Fruit fly (Drosophila melanogaster) whole organism, embryonic: ENCODE data around the gene CG13248.

Experiments
- Asciz ChIP-seq: fragments of 200-800 bp; sonication (Bioruptor generic); optimal IDR thresholded peaks from 2 replicates; lab custom pipeline; 2017; ENCODE audit warnings: missing biosample characterization, mild to moderate bottlenecking, missing genetic modification characterization, missing genetic modification reagents
- B-H2 ChIP-seq: fragments of 200-800 bp; sonication (Bioruptor generic); optimal IDR thresholded peaks from 2 replicates; lab custom pipeline; 2018; ENCODE audit warnings: missing biosample characterization, mild to moderate bottlenecking, missing genetic modification characterization
- CG10267 ChIP-seq: fragments of 200-800 bp; sonication (Bioruptor generic); optimal IDR thresholded peaks from 2 replicates; lab custom pipeline; 2018; ENCODE audit warnings: missing biosample characterization, mild to moderate bottlenecking, missing genetic modification characterization, moderate library complexity
- CG11560 ChIP-seq: fragments of 200-800 bp; sonication (Bioruptor generic); IDR thresholded peaks from 3 replicates; pipeline ENCODE4 v1.3.6; 2022; ENCODE audit warnings: missing biosample characterization, missing genetic modification characterization
- CG12744 ChIP-seq: fragments of 200-800 bp; sonication (Bioruptor generic); optimal IDR thresholded peaks from 2 replicates; lab custom pipeline; 2016; ENCODE audit warnings: missing biosample characterization, missing genetic modification characterization
- CG13894 ChIP-seq: fragments of 200-800 bp; sonication (Bioruptor generic); optimal IDR thresholded peaks from 3 replicates; lab custom pipeline; 2018; ENCODE audit warnings: missing biosample characterization, mild to moderate bottlenecking, missing genetic modification characterization, moderate library complexity
- CG15011 ChIP-seq: fragments of 200-800 bp; sonication (Bioruptor generic); optimal IDR thresholded peaks from 3 replicates; lab custom pipeline; 2018; ENCODE audit warnings: missing biosample characterization, mild to moderate bottlenecking, missing genetic modification characterization
- CG17361 ChIP-seq: fragments of 200-800 bp; sonication (Bioruptor generic); IDR thresholded peaks from 3 replicates; pipeline ENCODE4 v1.3.6; 2022; ENCODE audit warnings: missing biosample characterization, missing genetic modification characterization
- CG2889 ChIP-seq: fragments of 200-800 bp; sonication (Bioruptor generic); IDR thresholded peaks from 3 replicates; pipeline ENCODE4 v1.3.6; 2022; ENCODE audit warnings: missing biosample characterization, missing genetic modification characterization
- CG30403 ChIP-seq: fragments of 200-800 bp; sonication (Bioruptor generic); optimal IDR thresholded peaks from 3 replicates; lab custom pipeline; 2016; ENCODE audit warnings: missing biosample characterization, missing genetic modification characterization
- CG30431 ChIP-seq: fragments of 200-800 bp; sonication (Bioruptor generic); optimal IDR thresholded peaks from 2 replicates; lab custom pipeline; 2017; ENCODE audit warnings: missing biosample characterization, missing genetic modification characterization
- CG3407 ChIP-seq: fragments of 200-800 bp; sonication (Bioruptor generic); optimal IDR thresholded peaks from 2 replicates; lab custom pipeline; 2018; ENCODE audit warnings: missing biosample characterization, mild to moderate bottlenecking, missing genetic modification characterization
- CG3726 ChIP-seq: fragments of 200-800 bp; sonication (Bioruptor generic); IDR thresholded peaks from 3 replicates; pipeline ENCODE4, ENCODE4 v1.3.6; 2022; ENCODE audit warnings: missing biosample characterization, missing genetic modification characterization
- CG4404 ChIP-seq: fragments of 200-800 bp; sonication (Bioruptor generic); IDR thresholded peaks from 2 replicates; pipeline ENCODE4 v1.3.6; 2022; ENCODE audit warnings: missing biosample characterization, missing genetic modification characterization
- CG5245 ChIP-seq: fragments of 200-800 bp; sonication (Bioruptor generic); optimal IDR thresholded peaks from 3 replicates; lab custom pipeline; 2016; ENCODE audit warnings: missing biosample characterization, missing genetic modification characterization
- CG7839 ChIP-seq: fragments of 200-800 bp; sonication (Bioruptor generic); optimal IDR thresholded peaks from 3 replicates; lab custom pipeline; 2018; ENCODE audit warnings: missing biosample characterization, mild to moderate bottlenecking, missing genetic modification characterization, moderate library complexity
- CkIIα-i1 ChIP-seq: fragments of 200-800 bp; sonication (Bioruptor generic); IDR thresholded peaks from 2 replicates; pipeline ENCODE4 v1.3.6; 2022; ENCODE audit warnings: missing biosample characterization, missing genetic modification characterization
- D ChIP-seq, 2 experiments: fragments of 200-800 bp in 1 of 2; fragments of >200 bp in 1 of 2; sonication (Bioruptor generic) in 1 of 2; optimal IDR thresholded peaks; 2 replicates in 1 of 2; 3 replicates in 1 of 2; lab custom pipeline; 2017; ENCODE audit warnings: mild to moderate bottlenecking in 1 of 2, missing biosample characterization in 1 of 2, missing genetic modification characterization in 1 of 2, missing genetic modification reagents in 1 of 2
- Dll ChIP-seq: fragments of 200-800 bp; sonication (Bioruptor generic); IDR thresholded peaks from 4 replicates; pipeline ENCODE4 v1.3.6; 2022; ENCODE audit warnings: missing biosample characterization, missing genetic modification characterization; ENCODE audit not compliant: partially characterized antibody
- Dref ChIP-seq: fragments of 200-800 bp; sonication (Bioruptor generic); IDR thresholded peaks from 2 replicates; pipeline ENCODE4 v1.3.6; 2022; ENCODE audit warnings: missing biosample characterization, missing genetic modification characterization
- GATAe ChIP-seq: fragments of 200-800 bp; sonication (Bioruptor generic); conservative IDR thresholded peaks from 2 replicates; pipeline ENCODE4 v1.3.6; 2022; ENCODE audit warnings: missing biosample characterization, missing genetic modification characterization
- Hmx ChIP-seq: fragments of 200-800 bp; sonication (Bioruptor generic); optimal IDR thresholded peaks from 2 replicates; lab custom pipeline; 2016; ENCODE audit warnings: missing biosample characterization, missing genetic modification characterization
- Hr78 ChIP-seq, 2 experiments: fragments of 200-800 bp in 1 of 2; fragments of >200 bp in 1 of 2; sonication (Bioruptor generic) in 1 of 2; optimal IDR thresholded peaks; 2 replicates each; lab custom pipeline; 2017 to 2019; ENCODE audit warnings: missing biosample characterization in 2 of 2, missing genetic modification characterization in 2 of 2, mild to moderate bottlenecking in 1 of 2, moderate library complexity in 1 of 2
- Mes4 ChIP-seq: fragments of 200-800 bp; sonication (Bioruptor generic); optimal IDR thresholded peaks from 2 replicates; lab custom pipeline; 2016; ENCODE audit warnings: missing biosample characterization, missing genetic modification characterization
- NC2α ChIP-seq: fragments of 200-800 bp; sonication (Bioruptor generic); optimal IDR thresholded peaks from 2 replicates; lab custom pipeline; 2016; ENCODE audit warnings: missing biosample characterization, missing genetic modification characterization
- PHDP ChIP-seq: fragments of 200-800 bp; sonication (Bioruptor generic); optimal IDR thresholded peaks from 3 replicates; lab custom pipeline; 2018; ENCODE audit warnings: missing biosample characterization, mild to moderate bottlenecking, missing genetic modification characterization, moderate library complexity
- Scr ChIP-seq: fragments of 200-800 bp; sonication (Bioruptor generic); IDR thresholded peaks from 2 replicates; pipeline ENCODE4 v1.3.6; 2022; ENCODE audit warnings: missing biosample characterization, missing genetic modification characterization; ENCODE audit not compliant: partially characterized antibody
- Sin3A ChIP-seq: fragments of >200 bp; optimal IDR thresholded peaks from 2 replicates; lab custom pipeline; 2018
- ab ChIP-seq: fragments of 200-800 bp; sonication (Bioruptor generic); optimal IDR thresholded peaks from 2 replicates; lab custom pipeline; 2016; ENCODE audit warnings: missing biosample characterization, missing genetic modification characterization
- abd-A ChIP-seq: fragments of 200-800 bp; sonication (Bioruptor generic); optimal IDR thresholded peaks from 3 replicates; lab custom pipeline; 2019; ENCODE audit warnings: missing biosample characterization, mild to moderate bottlenecking, missing genetic modification characterization, moderate library complexity
- ac ChIP-seq: fragments of 200-800 bp; sonication (Bioruptor generic); optimal IDR thresholded peaks from 3 replicates; lab custom pipeline; 2017; ENCODE audit warnings: missing biosample characterization, mild to moderate bottlenecking, missing genetic modification characterization
- ara ChIP-seq: fragments of 200-800 bp; sonication (Bioruptor generic); IDR thresholded peaks from 2 replicates; pipeline ENCODE4 v1.3.6; 2022; ENCODE audit warnings: missing biosample characterization, missing genetic modification characterization
- eve ChIP-seq, 2 experiments: fragments of >200 bp; optimal IDR thresholded peaks; 2 replicates each; lab custom pipeline; 2017; ENCODE audit warnings: missing biosample characterization in 2 of 2, missing genetic modification characterization in 2 of 2
- ewg ChIP-seq: fragments of 200-800 bp; sonication (Bioruptor generic); optimal IDR thresholded peaks from 3 replicates; lab custom pipeline; 2017; ENCODE audit warnings: mild to moderate bottlenecking, missing biosample characterization, missing genetic modification reagents, missing genetic modification characterization
- gsb ChIP-seq: fragments of 200-800 bp; sonication (Bioruptor generic); IDR thresholded peaks from 2 replicates; pipeline ENCODE4 v1.3.6; 2022; ENCODE audit warnings: missing biosample characterization, missing genetic modification characterization
- gsb-n ChIP-seq: fragments of 200-800 bp; sonication (Bioruptor generic); optimal IDR thresholded peaks from 3 replicates; lab custom pipeline; 2018; ENCODE audit warnings: missing biosample characterization, mild to moderate bottlenecking, missing genetic modification characterization
- hbn ChIP-seq: fragments of 200-800 bp; sonication (Bioruptor generic); IDR thresholded peaks from 2 replicates; pipeline ENCODE4 v1.3.6; 2022; ENCODE audit warnings: missing biosample characterization, missing genetic modification characterization; ENCODE audit not compliant: partially characterized antibody
- hth ChIP-seq: fragments of >200 bp; optimal IDR thresholded peaks from 2 replicates; lab custom pipeline; 2017; ENCODE audit warnings: inconsistent platforms
- luna ChIP-seq: fragments of 200-800 bp; sonication (Bioruptor generic); optimal IDR thresholded peaks from 2 replicates; lab custom pipeline; 2016; ENCODE audit warnings: missing biosample characterization, missing genetic modification characterization
- mirr ChIP-seq: fragments of 200-800 bp; sonication (Bioruptor generic); optimal IDR thresholded peaks from 3 replicates; lab custom pipeline; 2018; ENCODE audit warnings: missing biosample characterization, mild to moderate bottlenecking, missing genetic modification characterization
- nmo ChIP-seq: fragments of 200-800 bp; sonication (Bioruptor generic); optimal IDR thresholded peaks from 2 replicates; lab custom pipeline; 2018; ENCODE audit warnings: missing biosample characterization, mild to moderate bottlenecking, missing genetic modification characterization, moderate library complexity
- rib ChIP-seq: fragments of 200-800 bp; sonication (Bioruptor generic); IDR thresholded peaks from 2 replicates; pipeline ENCODE4 v1.3.6; 2022; ENCODE audit warnings: missing biosample characterization, missing genetic modification characterization
- scrt ChIP-seq: fragments of 200-800 bp; sonication (Bioruptor generic); optimal IDR thresholded peaks from 2 replicates; lab custom pipeline; 2018; ENCODE audit warnings: missing biosample characterization, mild to moderate bottlenecking, missing genetic modification characterization, moderate library complexity
- sim ChIP-seq: fragments of 200-800 bp; sonication (Bioruptor generic); IDR thresholded peaks from 2 replicates; pipeline ENCODE4 v1.3.6; 2022; ENCODE audit warnings: missing biosample characterization, missing genetic modification characterization
- unpg ChIP-seq: fragments of 200-800 bp; sonication (Bioruptor generic); optimal IDR thresholded peaks from 3 replicates; lab custom pipeline; 2018; ENCODE audit warnings: missing biosample characterization, mild to moderate bottlenecking, missing genetic modification characterization, moderate library complexity
- vnd ChIP-seq: fragments of 200-800 bp; sonication (Bioruptor generic); IDR thresholded peaks from 3 replicates; pipeline ENCODE4 v1.3.6; 2022; ENCODE audit warnings: missing biosample characterization, missing genetic modification characterization; ENCODE audit not compliant: partially characterized antibody
- wek ChIP-seq: fragments of 200-800 bp; sonication (Bioruptor generic); optimal IDR thresholded peaks from 3 replicates; lab custom pipeline; 2018; ENCODE audit warnings: missing biosample characterization, mild to moderate bottlenecking, missing genetic modification characterization, moderate library complexity
- wor ChIP-seq: fragments of 200-800 bp; sonication (Bioruptor generic); IDR thresholded peaks from 2 replicates; pipeline ENCODE4 v1.3.6; 2022; ENCODE audit warnings: missing biosample characterization, missing genetic modification characterization
- zfh2 ChIP-seq: fragments of 200-800 bp; sonication (Bioruptor generic); optimal IDR thresholded peaks from 2 replicates; lab custom pipeline; 2016; ENCODE audit warnings: missing biosample characterization, missing genetic modification characterization

CG13248 gene

DNA sequence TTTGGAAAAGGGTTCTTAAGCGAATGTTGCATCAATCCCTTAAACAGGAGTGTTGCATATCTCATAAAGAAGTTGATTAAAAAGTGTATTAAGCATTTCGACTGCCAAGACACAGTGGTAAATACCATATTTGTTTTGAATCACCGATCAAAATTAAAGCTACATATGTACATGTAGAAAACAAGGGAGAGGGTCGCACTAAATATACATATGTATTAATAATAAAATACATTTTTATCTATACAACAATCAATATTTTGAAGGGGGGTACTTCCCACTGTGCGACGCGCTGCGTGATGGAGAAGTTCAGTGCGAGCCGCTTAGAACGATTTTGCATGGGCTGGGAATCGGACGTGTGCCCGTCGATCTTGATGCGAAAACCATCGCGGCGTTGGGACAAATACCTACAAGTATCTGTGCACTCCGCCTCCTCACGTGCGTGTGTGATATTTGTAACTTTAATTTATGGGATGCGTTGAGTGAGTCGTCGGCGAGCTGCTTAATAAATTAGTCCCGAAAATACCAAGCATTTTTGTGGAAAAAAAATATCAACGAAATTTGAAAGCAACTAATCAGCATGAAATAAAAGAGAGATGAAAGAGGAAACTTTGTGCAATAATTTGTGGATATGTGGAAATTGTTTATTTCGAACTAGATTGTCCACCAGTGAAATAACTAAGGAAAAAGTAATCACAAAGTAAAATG, 34.6 kb upstream of the CG13248 start (continued):
- TF ChIP-seq CG3407 (GFP tag; lab: Kevin White, UChicago) (peak; percentile 82), CG7839 (tag; lab: Kevin White, UChicago) (peak; percentile 90), Scr (GFP tag; lab: Robert Waterston, UW) (0 out of 2 replicates have a peak, but pooled peaks have one; percentile 9), CG10267 (tag; lab: Kevin White, UChicago) (peak; percentile 79), Dref (GFP tag; lab: Robert Waterston, UW) (0 out of 2 replicates have a peak, but pooled peaks have one; percentile 36), nmo (GFP tag; lab: Kevin White, UChicago) (peak; percentile 87), Dll (GFP tag; lab: Robert Waterston, UW) (no peak), Hr78 (GFP tag; optimal IDR thresholded peaks at IDR 0.05; lab: Kevin White, UChicago) (peak in 1 of 2 experiments; percentile 33), scrt (GFP tag; lab: Kevin White, UChicago) (peak; percentile 58), CG12744 (peak; percentile 7), ac (GFP tag; lab: Kevin White, UChicago) (no peak), rib (GFP tag; lab: Robert Waterston, UW) (peak; percentile 80; the same call in 1 of the 2 replicates), CG2889 (GFP tag; lab: Robert Waterston, UW) (peak; percentile 86), CG13894 (tag; lab: Kevin White, UChicago) (peak; percentile 30), wek (peak; percentile 49), sim (peak; percentile 86), CG17361 (GFP tag; lab: Robert Waterston, UW) (peak; percentile 92), CG4404 (GFP tag; lab: Robert Waterston, UW) (peak; percentile 82), Mes4 (GFP tag; lab: Kevin White, UChicago) (peak; percentile 15), ab (GFP tag; lab: Kevin White, UChicago) (no peak), ara (GFP tag; lab: Robert Waterston, UW) (peak; percentile 90), B-H2 (GFP tag; lab: Kevin White, UChicago) (no peak), vnd (GFP tag; lab: Robert Waterston, UW) (no peak), GATAe (GFP tag; lab: Robert Waterston, UW) (peak; percentile 63; the same call in 1 of the 2 replicates), Asciz (GFP tag; lab: Kevin White, UChicago) (peak; percentile 83), gsb-n (tag; lab: Kevin White, UChicago) (peak; percentile 74), CG15011 (GFP tag; lab: Kevin White, UChicago) (peak; percentile 72), D (optimal IDR thresholded peaks at IDR 0.05; lab: Kevin White, UChicago) (no peak), D (GFP tag; optimal IDR thresholded peaks at IDR 0.05; lab: Kevin White, UChicago) (peak; percentile 80), CG3726 (GFP tag; lab: Robert Waterston, UW) (peak; percentile 74; the same call in 1 of the 3 replicates), hbn (no peak), ewg (GFP tag; lab: Kevin White, UChicago) (peak; percentile 70), wor (GFP tag; lab: Robert Waterston, UW) (peak; percentile 81), Sin3A (lab: Kevin White, UChicago) (no peak), CG5245 (GFP tag; lab: Kevin White, UChicago) (peak; percentile 80), NC2α (no peak), CG30403 (peak; percentile 86), unpg (GFP tag; lab: Kevin White, UChicago) (peak; percentile 93), PHDP (peak; percentile 84), CG11560 (0 out of 3 replicates have a peak, but pooled peaks have one; percentile 48), gsb (GFP tag; lab: Robert Waterston, UW) (peak; percentile 85), mirr (no peak), CkIIα-i1 (GFP tag; lab: Robert Waterston, UW) (0 out of 2 replicates have a peak, but pooled peaks have one; percentile 23), zfh2 (peak; percentile 34), CG30431 (peak; percentile 65), luna (GFP tag; lab: Kevin White, UChicago) (no peak), hth (lab: Kevin White, UChicago) (no peak), Hmx (GFP tag; lab: Kevin White, UChicago) (no peak), abd-A (tag; lab: Kevin White, UChicago) (no peak), eve (GFP tag; optimal IDR thresholded peaks at IDR 0.05; lab: Kevin White, UChicago) (peak in 1 of 2 experiments; percentile 62)
